Fruit fly (Drosophila melanogaster) whole organism, prepupa: Measurements from ENCODE around the gene CG43116.

ENCODE experiments used
- CG10669 ChIP-seq: fragments of 200-800 bp; sonication (Bioruptor generic); optimal IDR thresholded peaks from 3 replicates; lab custom pipeline; 2018; ENCODE audit warnings: missing biosample characterization, mild to moderate bottlenecking, missing genetic modification characterization, moderate library complexity
- CG11294 ChIP-seq: fragments of 200-800 bp; sonication (Bioruptor generic); IDR thresholded peaks from 2 replicates; pipeline ENCODE4 v1.3.6; 2022; ENCODE audit warnings: missing biosample characterization, missing genetic modification characterization
- CG6792 ChIP-seq: fragments of 200-800 bp; sonication (Bioruptor generic); optimal IDR thresholded peaks from 3 replicates; lab custom pipeline; 2016; ENCODE audit warnings: missing biosample characterization, missing genetic modification characterization
- CG8632 ChIP-seq: fragments of 200-800 bp; sonication (Bioruptor generic); optimal IDR thresholded peaks from 3 replicates; lab custom pipeline; 2016; ENCODE audit warnings: missing biosample characterization, missing genetic modification characterization
- Eip75B ChIP-seq: fragments of 200-800 bp; sonication (Bioruptor generic); optimal IDR thresholded peaks from 3 replicates; lab custom pipeline; 2016; ENCODE audit warnings: missing biosample characterization, missing genetic modification characterization
- Ets96B ChIP-seq: fragments of 200-800 bp; optimal IDR thresholded peaks from 2 replicates; lab custom pipeline; 2019; ENCODE audit warnings: missing biosample characterization, mild to moderate bottlenecking, missing genetic modification characterization, moderate library complexity
- Hr39 ChIP-seq: fragments of 200-800 bp; sonication (Bioruptor generic); optimal IDR thresholded peaks from 2 replicates; lab custom pipeline; 2016; ENCODE audit warnings: missing biosample characterization, missing genetic modification characterization
- Smox ChIP-seq: fragments of 200-800 bp; sonication (Bioruptor generic); optimal IDR thresholded peaks from 3 replicates; lab custom pipeline; 2016; ENCODE audit warnings: missing biosample characterization, missing genetic modification characterization
- topi ChIP-seq: fragments of 200-800 bp; sonication (Bioruptor generic); optimal IDR thresholded peaks from 3 replicates; lab custom pipeline; 2016; ENCODE audit warnings: missing biosample characterization, missing genetic modification characterization

DNA sequence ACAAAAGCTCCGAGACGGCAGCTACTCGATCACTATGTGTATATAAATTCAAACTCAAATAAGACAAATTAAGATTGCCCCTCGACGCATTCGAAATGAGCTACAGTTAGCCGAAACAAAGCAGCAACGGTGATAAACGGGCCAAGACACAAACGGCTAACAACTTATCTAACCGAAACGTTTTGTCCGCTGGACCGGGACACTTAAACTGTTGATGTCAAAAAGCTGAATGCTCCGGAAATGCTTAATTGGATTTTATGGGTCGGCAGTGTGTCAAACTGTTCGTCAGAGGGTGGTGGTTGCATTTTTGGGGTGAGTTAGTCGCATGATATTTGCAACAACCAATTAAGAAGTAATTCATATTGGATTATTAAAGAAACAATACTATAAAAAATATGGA lies 10.5 kb upstream of the CG43116 start:
- TF ChIP-seq topi (GFP tag; lab: Kevin White, UChicago) (no peak), Smox (GFP tag; lab: Kevin White, UChicago) (no peak), CG8632 (no peak), CG6792 (no peak), Hr39 (GFP tag; lab: Kevin White, UChicago) (no peak), Ets96B (tag; lab: Kevin White, UChicago) (no peak), Eip75B (GFP tag; lab: Kevin White, UChicago) (no peak), CG11294 (GFP tag; lab: Robert Waterston, UW) (no peak), CG10669 (GFP tag; lab: Kevin White, UChicago) (no peak)
